Fruit fly (Drosophila melanogaster) whole organism, wandering third instar larva: ENCODE measurements around the gene CG42540.

Experiments
- Abd-B ChIP-seq: fragments of >200 bp; optimal IDR thresholded peaks from 2 replicates; lab custom pipeline; 2017; ENCODE audit warnings: missing biosample characterization, missing genetic modification characterization
- CG32264 ChIP-seq: fragments of 200-800 bp; sonication (Bioruptor generic); optimal IDR thresholded peaks from 2 replicates; lab custom pipeline; 2016; ENCODE audit warnings: missing biosample characterization, missing genetic modification characterization
- CG9705 ChIP-seq: fragments of 200-800 bp; sonication (Bioruptor generic); optimal IDR thresholded peaks from 2 replicates; lab custom pipeline; 2018; ENCODE audit warnings: missing biosample characterization, mild to moderate bottlenecking, missing genetic modification characterization
- CrebA ChIP-seq: fragments of 200-800 bp; sonication (Bioruptor generic); optimal IDR thresholded peaks from 2 replicates; lab custom pipeline; 2016; ENCODE audit warnings: missing biosample characterization, mild to moderate bottlenecking, missing genetic modification characterization, borderline replicate concordance
- Dfd ChIP-seq: fragments of >200 bp; optimal IDR thresholded peaks from 2 replicates; lab custom pipeline; 2017; ENCODE audit warnings: missing biosample characterization, missing genetic modification characterization
- Dif ChIP-seq: fragments of 200-275, 200-300 bp; sonication (Bioruptor generic); optimal IDR thresholded peaks from 2 replicates; lab custom pipeline; 2018; ENCODE audit warnings: missing biosample characterization, missing genetic modification characterization; ENCODE audit not compliant: partially characterized antibody
- GATAd ChIP-seq: sonication (Bioruptor generic); optimal IDR thresholded peaks from 2 replicates; lab custom pipeline; 2016; ENCODE audit warnings: missing biosample characterization, missing genetic modification characterization
- HLH106 ChIP-seq: fragments of 200-800 bp; optimal IDR thresholded peaks from 3 replicates; lab custom pipeline; 2019; ENCODE audit warnings: missing biosample characterization, mild to moderate bottlenecking, missing genetic modification characterization, moderate library complexity
- Hnf4 ChIP-seq: fragments of 200-800 bp; sonication (Bioruptor generic); optimal IDR thresholded peaks from 2 replicates; lab custom pipeline; 2016; ENCODE audit warnings: missing biosample characterization, mild to moderate bottlenecking, missing genetic modification characterization
- Hr78 ChIP-seq: fragments of >200 bp; optimal IDR thresholded peaks from 2 replicates; lab custom pipeline; 2017; ENCODE audit warnings: missing biosample characterization, missing genetic modification characterization
- Hr83 ChIP-seq: fragments of 200-300 bp; sonication (Bioruptor generic); optimal IDR thresholded peaks from 2 replicates; lab custom pipeline; 2016; ENCODE audit warnings: missing biosample characterization, mild to moderate bottlenecking, missing genetic modification characterization, moderate library complexity; ENCODE audit not compliant: poor library complexity, severe bottlenecking
- Jra ChIP-seq: sonication (Bioruptor generic); optimal IDR thresholded peaks from 2 replicates; lab custom pipeline; 2016; ENCODE audit warnings: missing biosample characterization, missing genetic modification characterization
- Mio ChIP-seq: sonication (Bioruptor generic); optimal IDR thresholded peaks from 2 replicates; lab custom pipeline; 2016; ENCODE audit warnings: missing biosample characterization, missing genetic modification characterization
- Myc ChIP-seq: fragments of >200 bp; optimal IDR thresholded peaks from 2 replicates; lab custom pipeline; 2017
- N ChIP-seq: fragments of >200 bp; optimal IDR thresholded peaks from 2 replicates; lab custom pipeline; 2018; ENCODE audit warnings: missing biosample characterization, missing external identifiers, missing genetic modification characterization
- OdsH ChIP-seq: fragments of 200-800 bp; sonication (Bioruptor generic); optimal IDR thresholded peaks from 2 replicates; lab custom pipeline; 2016; ENCODE audit warnings: missing biosample characterization, mild to moderate bottlenecking, missing genetic modification characterization
- Rel ChIP-seq, 2 experiments: fragments of 200-800 bp; sonication (Bioruptor generic) in 1 of 2; optimal IDR thresholded peaks; 2 replicates in 1 of 2; 3 replicates in 1 of 2; lab custom pipeline; 2016 to 2019; ENCODE audit warnings: mild to moderate bottlenecking in 2 of 2, missing biosample characterization in 2 of 2, missing genetic modification characterization in 2 of 2, moderate library complexity in 1 of 2
- Sp1 ChIP-seq: fragments of 200-800 bp; sonication (Bioruptor generic); optimal IDR thresholded peaks from 3 replicates; lab custom pipeline; 2019; ENCODE audit warnings: missing biosample characterization, mild to moderate bottlenecking, missing genetic modification characterization, moderate library complexity
- Vsx2 ChIP-seq: fragments of 200-300, 225-300 bp; sonication (Bioruptor generic); optimal IDR thresholded peaks from 2 replicates; lab custom pipeline; 2018; ENCODE audit warnings: missing biosample characterization, missing genetic modification characterization; ENCODE audit not compliant: partially characterized antibody
- br ChIP-seq: fragments of 200-800 bp; sonication (Bioruptor generic); optimal IDR thresholded peaks from 2 replicates; lab custom pipeline; 2016; ENCODE audit warnings: missing biosample characterization, missing genetic modification characterization
- brk ChIP-seq: fragments of 200-800 bp; sonication (Bioruptor generic); optimal IDR thresholded peaks from 2 replicates; lab custom pipeline; 2016; ENCODE audit warnings: missing biosample characterization, mild to moderate bottlenecking, missing genetic modification characterization
- dl ChIP-seq, 2 experiments: fragments of 175-275, 200-275 bp in 1 of 2; fragments of 200-275 bp in 1 of 2; sonication (Bioruptor generic); optimal IDR thresholded peaks; lab custom pipeline; 2018; ENCODE audit warnings: mild to moderate bottlenecking in 2 of 2, missing biosample characterization in 2 of 2, missing genetic modification characterization in 2 of 2, moderate library complexity in 2 of 2; ENCODE audit not compliant: partially characterized antibody in 2 of 2, insufficient read depth in 1 of 2
- dmrt93B ChIP-seq: fragments of 200-800 bp; sonication (Bioruptor generic); optimal IDR thresholded peaks from 2 replicates; lab custom pipeline; 2018; ENCODE audit warnings: missing biosample characterization, mild to moderate bottlenecking, missing genetic modification characterization
- dsf ChIP-seq: sonication (Bioruptor generic); optimal IDR thresholded peaks from 2 replicates; lab custom pipeline; 2016; ENCODE audit warnings: missing biosample characterization, missing genetic modification characterization, borderline replicate concordance
- ey ChIP-seq: fragments of 200-800 bp; sonication (Bioruptor generic); optimal IDR thresholded peaks from 2 replicates; lab custom pipeline; 2016; ENCODE audit warnings: missing biosample characterization, missing genetic modification characterization
- foxo ChIP-seq, 2 experiments: fragments of 200-800 bp; sonication (Bioruptor generic); optimal IDR thresholded peaks; 2 replicates in 1 of 2; 3 replicates in 1 of 2; lab custom pipeline; 2016 to 2017; ENCODE audit warnings: missing biosample characterization in 2 of 2, missing genetic modification characterization in 2 of 2
- fru ChIP-seq: fragments of 200-800 bp; sonication (Bioruptor generic); optimal IDR thresholded peaks from 3 replicates; lab custom pipeline; 2016; ENCODE audit warnings: missing biosample characterization, mild to moderate bottlenecking, missing genetic modification characterization
- h ChIP-seq: fragments of 200-800 bp; sonication (Bioruptor generic); optimal IDR thresholded peaks from 3 replicates; lab custom pipeline; 2016; ENCODE audit warnings: missing biosample characterization, mild to moderate bottlenecking, missing genetic modification characterization
- jim ChIP-seq: fragments of 175-275, 200-325 bp; sonication (Bioruptor generic); optimal IDR thresholded peaks from 2 replicates; lab custom pipeline; 2016; ENCODE audit warnings: missing biosample characterization, mild to moderate bottlenecking, missing genetic modification characterization
- lola ChIP-seq: fragments of >200 bp; optimal IDR thresholded peaks from 2 replicates; lab custom pipeline; 2017; ENCODE audit warnings: missing biosample characterization, missing genetic modification characterization
- pan ChIP-seq: fragments of >200 bp; optimal IDR thresholded peaks from 2 replicates; lab custom pipeline; 2017
- psq ChIP-seq: fragments of 200-800 bp; sonication (Bioruptor generic); optimal IDR thresholded peaks from 3 replicates; lab custom pipeline; 2017; ENCODE audit warnings: missing biosample characterization, mild to moderate bottlenecking, missing genetic modification characterization, moderate library complexity
- rgr ChIP-seq: fragments of 200-800 bp; sonication (Bioruptor generic); optimal IDR thresholded peaks from 3 replicates; lab custom pipeline; 2016; ENCODE audit warnings: missing biosample characterization, mild to moderate bottlenecking, missing genetic modification characterization
- sage ChIP-seq: fragments of 200-800 bp; sonication (Bioruptor generic); optimal IDR thresholded peaks from 2 replicates; lab custom pipeline; 2016; ENCODE audit warnings: missing biosample characterization, mild to moderate bottlenecking, missing genetic modification characterization
- sv ChIP-seq: fragments of 200-800 bp; sonication (Bioruptor generic); optimal IDR thresholded peaks from 3 replicates; lab custom pipeline; 2016; ENCODE audit warnings: missing biosample characterization, missing genetic modification characterization
- tai ChIP-seq: sonication (Bioruptor generic); optimal IDR thresholded peaks from 2 replicates; lab custom pipeline; 2016; ENCODE audit warnings: missing biosample characterization, missing genetic modification characterization
- usp ChIP-seq: fragments of >200 bp; optimal IDR thresholded peaks from 2 replicates; lab custom pipeline; 2017; ENCODE audit warnings: missing biosample characterization, missing genetic modification characterization
- woc ChIP-seq: sonication (Bioruptor generic); optimal IDR thresholded peaks from 2 replicates; lab custom pipeline; 2016; ENCODE audit warnings: missing biosample characterization, mild to moderate bottlenecking, missing genetic modification characterization

CG42540 gene

dm6 chr3L:4611311-4611710 is 55.4 kb downstream of the CG42540 start (continued):
- TF ChIP-seq fru (peak; percentile 67), h (GFP tag; lab: Kevin White, UChicago) (peak; percentile 67), brk (GFP tag; lab: Kevin White, UChicago) (no peak), OdsH (GFP tag; lab: Kevin White, UChicago) (peak; percentile 36), Sp1 (peak; percentile 14), Mio (GFP tag; lab: Kevin White, UChicago) (no peak)

dm6 chr3L:4613083-4613482 is 57.2 kb downstream of the CG42540 start:
- TF ChIP-seq dsf (GFP tag; lab: Kevin White, UChicago) (peak; percentile 27), dl (GFP tag; optimal IDR thresholded peaks at IDR 0.05; lab: Kevin White, UChicago; ENCODE audit: insufficient read depth in 1 of 2, partially characterized antibody in 2 of 2) (no peak), Rel (GFP tag; optimal IDR thresholded peaks at IDR 0.05; lab: Kevin White, UChicago) (peak; percentile 5), Rel (tag; optimal IDR thresholded peaks at IDR 0.05; lab: Kevin White, UChicago) (no peak), sv (peak; percentile 82), Sp1 (peak; percentile 76), OdsH (GFP tag; lab: Kevin White, UChicago) (peak; percentile 90), foxo (GFP tag; optimal IDR thresholded peaks at IDR 0.05; lab: Kevin White, UChicago) (peak; percentile 45 to 77), psq (GFP tag; lab: Kevin White, UChicago) (peak; percentile 83), Dif (GFP tag; lab: Kevin White, UChicago) (no peak), sage (GFP tag; lab: Kevin White, UChicago) (peak; percentile 77), Mio (GFP tag; lab: Kevin White, UChicago) (no peak), Jra (peak; percentile 22), pan (peak; percentile 47), Hnf4 (GFP tag; lab: Kevin White, UChicago) (peak; percentile 67), Abd-B (GFP tag; lab: Kevin White, UChicago) (no peak), HLH106 (tag; lab: Kevin White, UChicago) (peak; percentile 82), tai (GFP tag; lab: Kevin White, UChicago) (peak; percentile 70), usp (GFP tag; lab: Kevin White, UChicago) (no peak), jim (GFP tag; lab: Kevin White, UChicago) (no peak), CG32264 (GFP tag; lab: Kevin White, UChicago) (peak; percentile 81), woc (peak; percentile 82), br (GFP tag; lab: Kevin White, UChicago) (peak; percentile 71), CrebA (GFP tag; lab: Kevin White, UChicago) (no peak), rgr (GFP tag; lab: Kevin White, UChicago) (peak; percentile 89), fru (peak; percentile 77), GATAd (GFP tag; lab: Kevin White, UChicago) (no peak), brk (GFP tag; lab: Kevin White, UChicago) (peak; percentile 69), N (GFP tag; lab: Kevin White, UChicago) (no peak), Hr83 (GFP tag; lab: Kevin White, UChicago) (peak; percentile 24), Myc (lab: Kevin White, UChicago) (no peak), dmrt93B (peak; percentile 74), h (GFP tag; lab: Kevin White, UChicago) (peak; percentile 89), CG9705 (GFP tag; lab: Kevin White, UChicago) (peak; percentile 45), ey (GFP tag; lab: Kevin White, UChicago) (peak; percentile 78), Hr78 (no peak), Dfd (no peak), Vsx2 (no peak), lola (GFP tag; lab: Kevin White, UChicago) (no peak)

- TF ChIP-seq jim (GFP tag; lab: Kevin White, UChicago) (no peak), psq (GFP tag; lab: Kevin White, UChicago) (no peak), Vsx2 (no peak), dmrt93B (no peak)
These were observed 58.0 kb downstream of the CG42540 start for dm6 chr3L:4613846-4614247.
